Worm (Caenorhabditis elegans): Measurements from ENCODE around the gene Y25C1A.14.

ce11 chrII:3102018-3102417 lies 5.3 kb upstream of the Y25C1A.14 start, which contains the start of gene clec-121:
- TF ChIP-seq nfya-1 (tag; optimal IDR thresholded peaks at IDR 0.05), result no peak
- TF ChIP-seq fkh-10 (GFP tag; optimal IDR thresholded peaks at IDR 0.05), result no peak
- TF ChIP-seq ceh-2 (tag; optimal IDR thresholded peaks at IDR 0.05), result no peak
- no peak for TF ChIP-seq hlh-30 (tag; optimal IDR thresholded peaks at IDR 0.05; ENCODE audit: insufficient read depth)
- TF ChIP-seq gmeb-2 (tag; optimal IDR thresholded peaks at IDR 0.05), result no peak
- no peak for TF ChIP-seq ceh-14 (tag; optimal IDR thresholded peaks at IDR 0.05)
- TF ChIP-seq nhr-11 (tag; optimal IDR thresholded peaks at IDR 0.05), result no peak
- no peak for TF ChIP-seq tbx-7 (tag; optimal IDR thresholded peaks at IDR 0.05)
- no peak for TF ChIP-seq odd-2 (tag; optimal IDR thresholded peaks at IDR 0.05)
- TF ChIP-seq elt-2 (tag; optimal IDR thresholded peaks at IDR 0.05), result no peak

Data from whole organism, late embryonic.